Worm (Caenorhabditis elegans) whole organism, mixed stage, embryonic: ENCODE measurements around the gene R07H5.9.
A peak's percentile ranks its signal among the peaks of the same experiment; 100 is the strongest.

Experiments used
- ceh-83 ChIP-seq: fragments of 200-800 bp; sonication (Bioruptor generic); optimal IDR thresholded peaks from 2 replicates; lab custom pipeline; 2018; ENCODE audit warnings: mild to moderate bottlenecking, missing genetic modification characterization, missing compliant biosample characterization
- elt-1 ChIP-seq: sonication (generic microtip); optimal IDR thresholded peaks from 2 replicates; lab custom pipeline; 2017; ENCODE audit warnings: missing genetic modification characterization, mild to moderate bottlenecking, missing compliant biosample characterization, antibody characterized with exemption, moderate library complexity, borderline replicate concordance; ENCODE audit not compliant: insufficient read depth
- unc-62 ChIP-seq: fragments of 150-350 bp; optimal IDR thresholded peaks from 2 replicates; lab custom pipeline; 2014; ENCODE audit warnings: missing biosample characterization, missing genetic modification reagents, missing genetic modification characterization

DNA sequence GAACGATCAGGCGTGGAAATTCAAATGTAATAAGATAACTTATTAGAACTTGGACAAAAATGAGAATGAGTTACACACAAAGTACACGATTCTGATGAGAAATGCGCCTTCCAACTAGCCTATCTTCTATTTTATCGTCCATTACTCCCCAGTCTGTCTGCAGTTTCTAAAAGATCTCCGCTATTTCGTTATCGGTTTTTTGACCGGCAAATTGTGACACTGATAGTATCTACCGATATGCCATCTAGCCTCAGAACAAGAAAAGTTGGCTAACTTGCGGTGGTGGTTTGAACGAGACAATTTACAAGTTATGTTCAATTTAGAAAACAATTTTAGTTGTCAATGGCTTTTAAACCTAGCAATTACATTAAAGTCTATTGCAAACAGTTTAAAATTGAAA is 4.3 kb downstream of the R07H5.9 start:
- TF ChIP-seq elt-1 = peak; percentile 94
- no peak for TF ChIP-seq ceh-83 (GFP tag; lab: Kevin White, UChicago)
- no peak for TF ChIP-seq unc-62 (GFP tag; lab: Kevin White, UChicago)
